Fruit fly (Drosophila melanogaster): ENCODE data around the gene Cyp305a1.

Cyp305a1 gene

DNA sequence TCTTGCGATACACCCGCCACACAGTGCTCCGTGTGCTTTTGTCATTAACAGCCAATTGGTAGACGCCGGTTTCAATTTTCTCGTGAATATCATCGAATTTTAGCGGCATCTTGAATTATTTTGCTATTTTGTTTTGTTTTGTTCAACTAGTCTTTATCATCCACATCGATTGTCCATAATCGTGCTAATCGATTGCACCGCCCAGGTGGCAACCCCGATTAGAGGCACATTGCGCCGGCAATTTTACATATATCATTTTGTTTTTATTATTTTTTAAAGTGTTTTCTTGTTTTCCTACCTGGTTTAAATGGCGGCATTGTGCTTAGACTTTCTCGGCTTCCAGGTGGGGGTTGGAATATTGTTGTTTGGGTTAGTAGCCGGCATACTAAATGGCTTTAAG lies 7.2 kb downstream of the Cyp305a1 start, which contains the start of gene CG34116 (continued):
- TF ChIP-seq Rx (GFP tag; IDR thresholded peaks at IDR 0.05) (no peak), hb (GFP tag; IDR thresholded peaks at IDR 0.05; ENCODE audit: partially characterized antibody) (peak; percentile 57; the same call in 1 of the 3 replicates), zfh2 (GFP tag; optimal IDR thresholded peaks at IDR 0.05) (no peak), CG32532 (GFP tag; IDR thresholded peaks at IDR 0.05) (no peak), inv (GFP tag; IDR thresholded peaks at IDR 0.05; ENCODE audit: partially characterized antibody) (peak; percentile 41; the same call in 1 of the 2 replicates), MTF-1 (GFP tag; optimal IDR thresholded peaks at IDR 0.05; ENCODE audit: borderline replicate concordance) (no peak), Sry-δ (GFP tag; optimal IDR thresholded peaks at IDR 0.05) (peak; percentile 48), CG11723 (GFP tag; optimal IDR thresholded peaks at IDR 0.05) (no peak), Hey (tag; optimal IDR thresholded peaks at IDR 0.05) (no peak), Hr78 (GFP tag; optimal IDR thresholded peaks at IDR 0.05) (no peak), Sox100B (GFP tag; optimal IDR thresholded peaks at IDR 0.05) (no peak), Doc3 (GFP tag; IDR thresholded peaks at IDR 0.05; ENCODE audit: partially characterized antibody) (peak; percentile 54), CG8359 (GFP tag; optimal IDR thresholded peaks at IDR 0.05; ENCODE audit: borderline replicate concordance) (no peak), CG7745 (tag; optimal IDR thresholded peaks at IDR 0.05) (no peak), CG17802 (tag; optimal IDR thresholded peaks at IDR 0.05) (no peak), Jarid2 (GFP tag; optimal IDR thresholded peaks at IDR 0.05) (no peak), Dll (GFP tag; IDR thresholded peaks at IDR 0.05; ENCODE audit: partially characterized antibody) (peak; percentile 71), CG3065 (GFP tag; optimal IDR thresholded peaks at IDR 0.05) (no peak), Ptx1 (GFP tag; IDR thresholded peaks at IDR 0.05) (no peak), YL-1 (GFP tag; optimal IDR thresholded peaks at IDR 0.05) (no peak), Dref (GFP tag; IDR thresholded peaks at IDR 0.05) (peak; percentile 76), CG5245 (GFP tag; optimal IDR thresholded peaks at IDR 0.05) (no peak), Atf6 (GFP tag; IDR thresholded peaks at IDR 0.05) (no peak), nom (GFP tag; optimal IDR thresholded peaks at IDR 0.05) (no peak), Nf-YA (GFP tag; IDR thresholded peaks at IDR 0.05) (no peak), HLHmδ (GFP tag; optimal IDR thresholded peaks at IDR 0.05) (no peak), grau (tag; optimal IDR thresholded peaks at IDR 0.05) (no peak), HLH3B (GFP tag; IDR thresholded peaks at IDR 0.05) (no peak), mirr (GFP tag; optimal IDR thresholded peaks at IDR 0.05) (no peak), CG8478 (optimal IDR thresholded peaks at IDR 0.05) (no peak), CG14710 (tag; optimal IDR thresholded peaks at IDR 0.05) (no peak), HLH54F (GFP tag; optimal IDR thresholded peaks at IDR 0.05) (no peak), B-H2 (GFP tag; optimal IDR thresholded peaks at IDR 0.05) (no peak), psq (GFP tag; optimal IDR thresholded peaks at IDR 0.05) (no peak), CG14860 (GFP tag; IDR thresholded peaks at IDR 0.05; ENCODE audit: partially characterized antibody) (peak; percentile 48; the same call in 2 of the 3 replicates), CG7372 (GFP tag; IDR thresholded peaks at IDR 0.05) (no peak), D (optimal IDR thresholded peaks at IDR 0.05) (no peak), D (GFP tag; optimal IDR thresholded peaks at IDR 0.05) (no peak), pzg (GFP tag; optimal IDR thresholded peaks at IDR 0.05) (peak; percentile 32), HmgD (GFP tag; optimal IDR thresholded peaks at IDR 0.05) (no peak), Meics (GFP tag; optimal IDR thresholded peaks at IDR 0.05) (no peak), MESR4 (GFP tag; optimal IDR thresholded peaks at IDR 0.05) (peak; percentile 14), Bgb (GFP tag; IDR thresholded peaks at IDR 0.05; ENCODE audit: partially characterized antibody) (peak; percentile 73), CG15269 (tag; optimal IDR thresholded peaks at IDR 0.05) (no peak), corto (GFP tag; optimal IDR thresholded peaks at IDR 0.05) (no peak), CG9727 (GFP tag; optimal IDR thresholded peaks at IDR 0.05) (no peak), nerfin-2 (GFP tag; IDR thresholded peaks at IDR 0.05; ENCODE audit: partially characterized antibody) (peak; percentile 59), stc (GFP tag; IDR thresholded peaks at IDR 0.05) (no peak), oc (tag; optimal IDR thresholded peaks at IDR 0.05) (no peak), schlank (tag; optimal IDR thresholded peaks at IDR 0.05) (no peak)
